Worm (Caenorhabditis elegans) whole organism, midembryonic: ENCODE measurements around the gene R09H10.5.

Experiments used
- flt-1 ChIP-seq: fragments of 200-800 bp; sonication (Bioruptor generic); IDR thresholded peaks from 2 replicates; pipeline ENCODE4 v1.3.6; 2022; ENCODE audit warnings: missing genetic modification characterization, missing compliant biosample characterization
- klf-2 ChIP-seq: fragments of 200-800 bp; sonication (Bioruptor generic); conservative IDR thresholded peaks from 2 replicates; pipeline ENCODE4 v1.3.6; 2022; ENCODE audit warnings: missing genetic modification reagents, missing genetic modification characterization, missing compliant biosample characterization
- med-1 ChIP-seq: sonication (generic microtip); optimal IDR thresholded peaks from 2 replicates; lab custom pipeline; 2017; ENCODE audit warnings: missing genetic modification characterization, mild to moderate bottlenecking, missing compliant biosample characterization, antibody characterized with exemption, missing genetic modification reagents; ENCODE audit not compliant: insufficient read depth
- tab-1 ChIP-seq: fragments of 200-800 bp; sonication (Bioruptor generic); IDR thresholded peaks from 2 replicates; pipeline ENCODE4 v1.3.6; 2022; ENCODE audit warnings: missing genetic modification characterization, missing compliant biosample characterization
- ztf-29 ChIP-seq: fragments of 200-800 bp; sonication (Bioruptor generic); IDR thresholded peaks from 2 replicates; pipeline ENCODE4 v1.3.6; 2022; ENCODE audit warnings: missing genetic modification reagents, missing genetic modification characterization, missing compliant biosample characterization

- TF ChIP-seq flt-1 (GFP tag; lab: Robert Waterston, UW), result no peak
- TF ChIP-seq tab-1 (GFP tag; lab: Robert Waterston, UW), result no peak
- TF ChIP-seq ztf-29 (GFP tag; lab: Robert Waterston, UW), result no peak
- TF ChIP-seq klf-2 (GFP tag; lab: Robert Waterston, UW), result no peak
- TF ChIP-seq med-1 (GFP tag; lab: Kevin White, UChicago), result no peak
Measured at ce11 chrIV:10596505-10596904, 32.1 kb downstream of the R09H10.5 start, which contains the start of gene C43F9.11.
